Worm (Caenorhabditis elegans) whole organism, L4 larva: ENCODE results near the gene nhr-155.

Experiments
- T20F7.1 ChIP-seq: fragments of 200-800 bp; sonication (Bioruptor generic); optimal IDR thresholded peaks from 2 replicates; lab custom pipeline; 2018; ENCODE audit warnings: mild to moderate bottlenecking, missing genetic modification characterization, missing compliant biosample characterization
- Y48G9A.11 ChIP-seq: fragments of 200-800 bp; sonication (Bioruptor generic); IDR thresholded peaks from 2 replicates; pipeline ENCODE4 v1.3.6; 2022; ENCODE audit warnings: missing genetic modification reagents, missing genetic modification characterization, missing compliant biosample characterization
- ZK546.5 ChIP-seq, 2 experiments: sonication (generic microtip); optimal IDR thresholded peaks; 2 replicates each; lab custom pipeline; 2017; ENCODE audit warnings: missing biosample characterization in 2 of 2, missing genetic modification characterization in 2 of 2
- aly-2 ChIP-seq: sonication (generic microtip); optimal IDR thresholded peaks from 2 replicates; lab custom pipeline; 2018; ENCODE audit warnings: missing biosample characterization, missing genetic modification characterization
- arid-1 ChIP-seq: fragments of 200-800 bp; sonication (Bioruptor generic); conservative IDR thresholded peaks from 2 replicates; pipeline ENCODE4 v1.3.6; 2022; ENCODE audit warnings: missing genetic modification reagents, missing genetic modification characterization, missing compliant biosample characterization
- attf-4 ChIP-seq: sonication (generic microtip); optimal IDR thresholded peaks from 3 replicates; lab custom pipeline; 2017; ENCODE audit warnings: missing biosample characterization, missing genetic modification characterization
- ceh-20 ChIP-seq: fragments of 200-800 bp; sonication (Bioruptor generic); IDR thresholded peaks from 2 replicates; pipeline ENCODE4 v1.3.6; 2022; ENCODE audit warnings: missing genetic modification reagents, missing genetic modification characterization, missing compliant biosample characterization
- ceh-62 ChIP-seq: sonication (generic microtip); optimal IDR thresholded peaks from 2 replicates; lab custom pipeline; 2017; ENCODE audit warnings: missing biosample characterization, missing genetic modification characterization
- daf-12 ChIP-seq: fragments of 150-350 bp; optimal IDR thresholded peaks from 2 replicates; lab custom pipeline; 2014; ENCODE audit warnings: missing biosample characterization, missing genetic modification reagents, missing genetic modification characterization
- daf-19 ChIP-seq: fragments of 200-800 bp; sonication (Bioruptor generic); conservative IDR thresholded peaks from 2 replicates; pipeline ENCODE4 v1.3.6; 2022; ENCODE audit warnings: missing genetic modification characterization, missing compliant biosample characterization
- dmd-6 ChIP-seq: fragments of 200-800 bp; sonication (Bioruptor generic); IDR thresholded peaks from 2 replicates; pipeline ENCODE4 v1.3.6; 2022; ENCODE audit warnings: missing genetic modification reagents, missing genetic modification characterization, missing compliant biosample characterization
- dmd-8 ChIP-seq: fragments of 200-800 bp; sonication (Bioruptor generic); IDR thresholded peaks from 2 replicates; pipeline ENCODE4 v1.3.6; 2022; ENCODE audit warnings: missing genetic modification characterization, missing compliant biosample characterization
- dpl-1 ChIP-seq: fragments of 150-350 bp; optimal IDR thresholded peaks from 2 replicates; lab custom pipeline; 2014; ENCODE audit warnings: missing biosample characterization, missing genetic modification reagents, missing genetic modification characterization
- fos-1 ChIP-seq: fragments of 150-350 bp; optimal IDR thresholded peaks from 2 replicates; lab custom pipeline; 2014; ENCODE audit warnings: missing biosample characterization, missing genetic modification characterization
- gei-8 ChIP-seq: fragments of 200-800 bp; sonication (Bioruptor generic); optimal IDR thresholded peaks from 2 replicates; lab custom pipeline; 2018; ENCODE audit warnings: mild to moderate bottlenecking, missing genetic modification characterization, missing compliant biosample characterization
- hif-1 ChIP-seq, 2 experiments: sonication (generic microtip); optimal IDR thresholded peaks; 2 replicates each; lab custom pipeline; 2016 to 2017; ENCODE audit warnings: missing compliant biosample characterization in 2 of 2, missing genetic modification characterization in 2 of 2, missing genetic modification reagents in 2 of 2, missing genotype in 2 of 2, mild to moderate bottlenecking in 1 of 2
- hlh-30 ChIP-seq: sonication (generic microtip); optimal IDR thresholded peaks from 2 replicates; lab custom pipeline; 2017; ENCODE audit warnings: antibody characterized with exemption, mild to moderate bottlenecking, missing genetic modification characterization, missing compliant biosample characterization; ENCODE audit not compliant: insufficient read depth
- lin-29 ChIP-seq: fragments of 200-800 bp; sonication (Bioruptor generic); IDR thresholded peaks from 2 replicates; pipeline ENCODE4 v1.3.6; 2022; ENCODE audit warnings: missing genetic modification reagents, missing genetic modification characterization, missing compliant biosample characterization
- lir-3 ChIP-seq: sonication (generic microtip); optimal IDR thresholded peaks from 2 replicates; lab custom pipeline; 2016; ENCODE audit warnings: mild to moderate bottlenecking, missing genetic modification characterization, missing compliant biosample characterization
- madf-5 ChIP-seq, 2 experiments: fragments of 200-800 bp; sonication (Bioruptor generic); IDR thresholded peaks; 2 replicates each; pipeline ENCODE4 v1.3.6; 2022; ENCODE audit warnings: missing compliant biosample characterization in 2 of 2, missing genetic modification characterization in 2 of 2
- madf-9 ChIP-seq: fragments of 200-800 bp; sonication (Bioruptor generic); conservative IDR thresholded peaks from 2 replicates; pipeline ENCODE4 v1.3.6; 2022; ENCODE audit warnings: missing genetic modification reagents, missing genetic modification characterization, missing compliant biosample characterization
- mep-1 ChIP-seq: fragments of 150-350 bp; sonication (generic microtip); optimal IDR thresholded peaks from 3 replicates; lab custom pipeline; 2014; ENCODE audit warnings: missing biosample characterization, missing genetic modification characterization
- nhr-102 ChIP-seq: sonication (generic microtip); optimal IDR thresholded peaks from 2 replicates; lab custom pipeline; 2016; ENCODE audit warnings: mild to moderate bottlenecking, missing genetic modification characterization, moderate library complexity, missing compliant biosample characterization
- nhr-11 ChIP-seq: fragments of 150-350 bp; optimal IDR thresholded peaks from 2 replicates; lab custom pipeline; 2014; ENCODE audit warnings: missing biosample characterization, missing genetic modification characterization
- nhr-25 ChIP-seq: sonication (generic microtip); optimal IDR thresholded peaks from 2 replicates; lab custom pipeline; 2017; ENCODE audit warnings: missing genetic modification characterization, mild to moderate bottlenecking, missing compliant biosample characterization, antibody characterized with exemption, moderate library complexity, borderline replicate concordance; ENCODE audit not compliant: insufficient read depth
- nhr-28 ChIP-seq: fragments of 150-350 bp; optimal IDR thresholded peaks from 2 replicates; lab custom pipeline; 2014; ENCODE audit warnings: missing biosample characterization, missing genetic modification characterization
- nhr-77 ChIP-seq: fragments of 150-350 bp; optimal IDR thresholded peaks from 2 replicates; lab custom pipeline; 2014; ENCODE audit warnings: missing biosample characterization, missing genetic modification characterization
- php-3 ChIP-seq: fragments of 200-800 bp; sonication (Bioruptor generic); IDR thresholded peaks from 2 replicates; pipeline ENCODE4 v1.3.6; 2022; ENCODE audit warnings: missing genetic modification reagents, missing genetic modification characterization, missing compliant biosample characterization
- rbr-2 ChIP-seq: sonication (generic microtip); optimal IDR thresholded peaks from 2 replicates; lab custom pipeline; 2016; ENCODE audit warnings: missing genotype, missing genetic modification characterization, missing compliant biosample characterization
- saeg-2 ChIP-seq: fragments of 200-800 bp; sonication (Bioruptor generic); IDR thresholded peaks from 2 replicates; pipeline ENCODE4 v1.3.6; 2022; ENCODE audit warnings: missing genetic modification reagents, missing genetic modification characterization, missing compliant biosample characterization
- sdz-12 ChIP-seq: fragments of 200-800 bp; sonication (Bioruptor generic); optimal IDR thresholded peaks from 2 replicates; lab custom pipeline; 2018; ENCODE audit warnings: mild to moderate bottlenecking, missing genetic modification characterization, missing compliant biosample characterization
- set-16 ChIP-seq: fragments of 200-800 bp; sonication (Bioruptor generic); IDR thresholded peaks from 2 replicates; pipeline ENCODE4 v1.3.6; 2022; ENCODE audit warnings: missing genetic modification reagents, missing genetic modification characterization, missing compliant biosample characterization
- skn-1 ChIP-seq: fragments of 150-350 bp; optimal IDR thresholded peaks from 2 replicates; lab custom pipeline; 2014; ENCODE audit warnings: missing biosample characterization, missing genetic modification characterization
- snpc-1.2 ChIP-seq: fragments of 200-800 bp; sonication (Bioruptor generic); IDR thresholded peaks from 2 replicates; pipeline ENCODE4 v1.3.6; 2022; ENCODE audit warnings: missing genetic modification reagents, missing genetic modification characterization, missing compliant biosample characterization
- spr-1 ChIP-seq: sonication (generic microtip); optimal IDR thresholded peaks from 2 replicates; lab custom pipeline; 2016; ENCODE audit warnings: mild to moderate bottlenecking, missing genetic modification characterization, missing compliant biosample characterization
- unc-130 ChIP-seq: sonication (generic microtip); optimal IDR thresholded peaks from 2 replicates; lab custom pipeline; 2016; ENCODE audit warnings: missing genetic modification reagents, missing genetic modification characterization, missing compliant biosample characterization
- unc-39 ChIP-seq: sonication (generic microtip); optimal IDR thresholded peaks from 2 replicates; lab custom pipeline; 2017; ENCODE audit warnings: missing biosample characterization, missing genetic modification characterization
- zag-1 ChIP-seq: fragments of 150-350 bp; optimal IDR thresholded peaks from 2 replicates; lab custom pipeline; 2014; ENCODE audit warnings: missing biosample characterization, missing genetic modification characterization
- zfp-2 ChIP-seq: sonication (generic microtip); optimal IDR thresholded peaks from 2 replicates; lab custom pipeline; 2016; ENCODE audit warnings: mild to moderate bottlenecking, missing genetic modification characterization, missing compliant biosample characterization
- zip-2 ChIP-seq: fragments of 150-350 bp; optimal IDR thresholded peaks from 2 replicates; lab custom pipeline; 2014; ENCODE audit warnings: missing biosample characterization, missing genetic modification characterization

Gene nhr-155

DNA sequence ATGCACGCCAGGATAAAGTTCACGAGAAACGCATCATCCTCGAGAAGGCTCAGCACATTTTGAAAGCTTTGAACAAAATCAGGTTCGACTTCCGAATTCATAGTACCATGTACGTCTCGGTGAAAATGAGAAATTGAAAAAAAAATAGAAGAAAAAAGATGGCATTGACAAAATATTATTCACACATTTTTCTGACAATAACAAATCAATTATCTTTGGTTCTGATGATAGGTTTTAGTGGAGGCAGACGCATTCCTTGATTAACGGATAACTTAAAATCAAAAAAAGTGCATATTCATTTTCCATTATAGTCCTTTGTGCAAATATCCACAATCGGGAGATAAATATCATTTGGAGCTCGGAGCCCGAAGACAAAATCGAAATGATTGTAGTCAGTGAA is 17.7 kb upstream of the nhr-155 start, which contains the start of gene srw-107:
TSS of gene srw-107 (minus strand) at position 101 of the 400 bp plus-strand sequence.
- TF ChIP-seq Y48G9A.11 (GFP tag; lab: Robert Waterston, UW): no peak
- no peak for TF ChIP-seq nhr-25 (tag; lab: Kevin White, UChicago)
- no peak for TF ChIP-seq sdz-12
- no peak for TF ChIP-seq attf-4 (tag; lab: Kevin White, UChicago)
- no peak for TF ChIP-seq lir-3
- no peak for TF ChIP-seq nhr-102
- TF ChIP-seq skn-1 (tag; lab: Kevin White, UChicago): no peak
- TF ChIP-seq php-3 (GFP tag; lab: Robert Waterston, UW): no peak
- no peak for TF ChIP-seq zfp-2 (tag; lab: Kevin White, UChicago)

DNA sequence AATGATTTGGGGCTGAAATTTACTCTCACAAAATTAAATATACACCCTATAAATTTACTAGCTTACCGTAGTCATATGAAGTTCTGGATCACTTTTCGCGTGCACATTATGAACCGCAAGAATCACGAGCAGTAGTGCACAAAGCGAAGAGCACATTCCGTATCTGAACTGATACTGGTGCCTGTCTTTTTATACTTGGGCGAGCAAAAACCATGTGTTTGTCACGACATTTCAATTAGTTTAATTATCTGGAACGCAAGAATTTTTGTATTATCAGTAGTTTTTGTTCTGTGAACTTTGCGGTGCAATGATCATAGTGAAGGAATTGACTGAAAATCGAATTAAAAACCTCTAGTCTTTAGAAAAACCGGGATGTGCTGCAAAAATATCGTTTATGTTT is 15.2 kb upstream of the nhr-155 start, which contains the start of gene lipl-3:
TSS of gene lipl-3 (minus strand) at position 161 of the 400 bp plus-strand sequence.
- TF ChIP-seq ceh-20 (no peak), unc-39 (tag; lab: Kevin White, UChicago) (no peak), zfp-2 (tag; lab: Kevin White, UChicago) (no peak), unc-130 (no peak), dmd-6 (GFP tag; lab: Robert Waterston, UW) (peak; percentile 77), nhr-28 (tag; lab: Kevin White, UChicago) (peak; percentile 65), lir-3 (no peak), hlh-30 (tag; lab: Kevin White, UChicago) (peak; percentile 15), lin-29 (GFP tag; lab: Robert Waterston, UW) (no peak), madf-5 (GFP tag; IDR thresholded peaks at IDR 0.05; lab: Robert Waterston, UW) (no peak)
- TF ChIP-seq, all 104 proteins: peak for 3

DNA sequence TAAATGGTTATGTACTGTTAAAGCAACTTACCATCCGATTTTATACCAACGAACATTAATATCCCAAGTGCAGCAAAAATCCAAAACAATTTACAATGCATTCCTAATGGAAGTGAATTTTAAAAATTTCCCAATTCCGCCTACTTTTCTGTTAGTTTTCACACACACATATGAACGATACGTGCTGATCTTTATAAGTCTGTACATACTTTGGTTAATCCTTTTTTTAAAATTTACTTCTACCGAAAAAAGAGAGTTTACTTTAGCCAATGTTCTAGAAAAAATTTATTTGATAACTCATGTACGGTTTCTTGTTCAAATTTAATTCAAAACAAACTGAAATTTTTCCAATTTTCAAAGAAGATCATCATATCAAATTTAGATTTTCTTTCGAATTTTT is 14.2 kb upstream of the nhr-155 start, which contains the start of gene R11G11.16:
TSS of gene R11G11.16 (minus strand) at position 101 of the 400 bp plus-strand sequence.
- TF ChIP-seq zip-2 (tag; lab: Kevin White, UChicago) (no peak), ceh-20 (no peak), nhr-28 (tag; lab: Kevin White, UChicago) (no peak), rbr-2 (tag; lab: Kevin White, UChicago) (no peak), zag-1 (no peak), ceh-62 (no peak), nhr-11 (tag; lab: Kevin White, UChicago) (no peak), daf-12 (tag; lab: Kevin White, UChicago) (no peak), nhr-77 (tag; lab: Kevin White, UChicago) (no peak), saeg-2 (GFP tag; lab: Robert Waterston, UW) (no peak), ZK546.5 (tag; optimal IDR thresholded peaks at IDR 0.05; lab: Kevin White, UChicago) (no peak)

DNA sequence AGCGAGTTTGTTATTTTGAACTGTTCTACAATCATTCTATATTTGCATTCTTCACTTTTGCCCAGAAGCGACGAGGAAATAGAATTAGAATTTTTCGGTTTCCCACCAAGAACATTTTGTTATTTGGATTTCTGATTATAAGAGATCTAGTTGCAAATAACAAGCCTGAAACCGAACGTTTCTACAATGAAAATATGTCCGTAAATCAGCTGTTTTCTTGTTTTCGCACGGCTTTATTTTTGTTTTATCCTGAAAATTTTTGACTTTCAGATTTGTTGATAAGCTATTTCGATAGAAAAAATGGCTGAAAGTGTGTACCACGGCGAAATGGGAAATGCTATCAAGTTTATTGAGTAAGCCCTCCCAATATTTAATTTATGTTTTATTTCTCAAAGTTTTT is 11.7 kb upstream of the nhr-155 start, which contains the start of gene srw-108:
TSS of gene srw-108 (plus strand) at position 301 of the 400 bp plus-strand sequence.
- TF ChIP-seq zag-1: no peak
- no peak for TF ChIP-seq set-16
- TF ChIP-seq daf-19 (GFP tag; lab: Robert Waterston, UW): no peak
- no peak for TF ChIP-seq gei-8 (GFP tag; lab: Kevin White, UChicago)
- TF ChIP-seq php-3 (GFP tag; lab: Robert Waterston, UW): no peak
- TF ChIP-seq daf-12 (tag; lab: Kevin White, UChicago): no peak
- TF ChIP-seq spr-1 (tag; lab: Kevin White, UChicago): no peak
- no peak for TF ChIP-seq hif-1 (tag; optimal IDR thresholded peaks at IDR 0.05; lab: Kevin White, UChicago)
- no peak for TF ChIP-seq dpl-1 (GFP tag; lab: Kevin White, UChicago)
- no peak for TF ChIP-seq snpc-1.2 (GFP tag; lab: Robert Waterston, UW)
- TF ChIP-seq fos-1 (tag; lab: Kevin White, UChicago): no peak
- no peak for TF ChIP-seq mep-1 (tag; lab: Kevin White, UChicago)
- TF ChIP-seq aly-2 (tag; lab: Kevin White, UChicago): no peak
- no peak for TF ChIP-seq arid-1 (GFP tag; lab: Robert Waterston, UW)
- no peak for TF ChIP-seq T20F7.1
- TF ChIP-seq dmd-8 (GFP tag; lab: Robert Waterston, UW): no peak
- TF ChIP-seq madf-9 (GFP tag; lab: Robert Waterston, UW): no peak
